Fruit fly (Drosophila melanogaster) whole organism: ENCODE data around the gene CG18586.

Experiments used
- CG8478 ChIP-seq: fragments of >200 bp; optimal IDR thresholded peaks from 2 replicates; lab custom pipeline; 2018; ENCODE audit warnings: inconsistent platforms
- EcR ChIP-seq, 2 experiments: fragments of >200 bp; optimal IDR thresholded peaks; 2 replicates each; lab custom pipeline; 2017; ENCODE audit warnings: missing biosample characterization in 2 of 2, missing genetic modification characterization in 2 of 2, missing genetic modification reagents in 2 of 2
- pan ChIP-seq: fragments of >200 bp; optimal IDR thresholded peaks from 2 replicates; lab custom pipeline; 2017
- psq ChIP-seq: fragments of >200 bp; optimal IDR thresholded peaks from 2 replicates; lab custom pipeline; 2017
- usp ChIP-seq: fragments of >200 bp; optimal IDR thresholded peaks from 2 replicates; lab custom pipeline; 2017; ENCODE audit warnings: missing biosample characterization, missing genetic modification characterization, mixed read lengths

DNA sequence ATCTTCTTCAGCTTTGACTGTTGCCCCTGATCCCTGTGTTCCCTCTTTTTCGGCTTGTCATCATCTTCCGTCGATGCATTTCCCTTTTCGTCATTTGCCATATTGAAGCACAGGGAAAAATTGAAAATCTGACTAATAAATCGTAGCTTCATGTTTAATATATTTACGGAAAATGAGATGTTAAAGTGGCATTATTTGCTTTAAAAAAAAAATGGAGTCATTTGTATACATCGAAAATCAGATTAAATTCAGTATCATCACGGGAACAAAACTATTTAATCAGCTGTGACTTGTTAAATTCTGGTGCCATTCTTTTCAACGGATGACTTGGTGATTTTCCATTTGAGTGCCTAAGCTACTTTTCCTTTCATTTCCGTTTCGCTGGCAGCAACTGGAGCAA lies 33.5 kb downstream of the CG18586 start, which contains the start of gene CG10486:
- TF ChIP-seq CG8478 (lab: Kevin White, UChicago) (no peak), EcR (GFP tag; optimal IDR thresholded peaks at IDR 0.05; lab: Kevin White, UChicago) (no peak), psq (lab: Kevin White, UChicago) (no peak), usp (GFP tag; lab: Kevin White, UChicago) (no peak), pan (no peak)
